Fruit fly (Drosophila melanogaster) whole organism, embryonic: ENCODE measurements around the gene dar1.

ENCODE experiments used
- CG12071 ChIP-seq: fragments of 200-800 bp; sonication (Bioruptor generic); optimal IDR thresholded peaks from 3 replicates; lab custom pipeline; 2018; ENCODE audit warnings: missing biosample characterization, mild to moderate bottlenecking, missing genetic modification characterization
- CG12155 ChIP-seq: fragments of 200-800 bp; sonication (Bioruptor generic); optimal IDR thresholded peaks from 3 replicates; lab custom pipeline; 2016; ENCODE audit warnings: missing biosample characterization, missing genetic modification characterization
- CG12942 ChIP-seq: fragments of 200-800 bp; sonication (Bioruptor generic); optimal IDR thresholded peaks from 3 replicates; lab custom pipeline; 2016; ENCODE audit warnings: missing biosample characterization, missing genetic modification characterization
- CG13287 ChIP-seq: fragments of 200-800 bp; sonication (Bioruptor generic); IDR thresholded peaks from 2 replicates; pipeline ENCODE4 v1.3.6; 2022; ENCODE audit warnings: missing biosample characterization, missing genetic modification characterization; ENCODE audit not compliant: partially characterized antibody
- CG14014 ChIP-seq: fragments of 200-800 bp; sonication (Bioruptor generic); IDR thresholded peaks from 2 replicates; pipeline ENCODE4 v1.3.6; 2022; ENCODE audit warnings: missing biosample characterization, missing genetic modification characterization
- CG14965 ChIP-seq: fragments of 200-800 bp; sonication (Bioruptor generic); optimal IDR thresholded peaks from 2 replicates; lab custom pipeline; 2016; ENCODE audit warnings: missing biosample characterization, missing genetic modification characterization, borderline replicate concordance
- CG15073 ChIP-seq: fragments of 200-800 bp; sonication (Bioruptor generic); optimal IDR thresholded peaks from 2 replicates; lab custom pipeline; 2016; ENCODE audit warnings: missing biosample characterization, missing genetic modification characterization
- CG17361 ChIP-seq: fragments of 200-800 bp; sonication (Bioruptor generic); IDR thresholded peaks from 3 replicates; pipeline ENCODE4 v1.3.6; 2022; ENCODE audit warnings: missing biosample characterization, missing genetic modification characterization
- CG17385 ChIP-seq: fragments of 200-800 bp; sonication (Bioruptor generic); optimal IDR thresholded peaks from 3 replicates; lab custom pipeline; 2018; ENCODE audit warnings: missing biosample characterization, mild to moderate bottlenecking, missing genetic modification characterization
- CG18262 ChIP-seq: fragments of 200-800 bp; optimal IDR thresholded peaks from 3 replicates; lab custom pipeline; 2019; ENCODE audit warnings: missing biosample characterization, mild to moderate bottlenecking, missing genetic modification characterization, moderate library complexity
- CG2116 ChIP-seq: fragments of 200-800 bp; sonication (Bioruptor generic); optimal IDR thresholded peaks from 3 replicates; lab custom pipeline; 2018; ENCODE audit warnings: missing biosample characterization, mild to moderate bottlenecking, missing genetic modification characterization
- CG2875 ChIP-seq: fragments of 200-800 bp; sonication (Bioruptor generic); optimal IDR thresholded peaks from 2 replicates; lab custom pipeline; 2017; ENCODE audit warnings: missing biosample characterization, mild to moderate bottlenecking, missing genetic modification characterization, missing genetic modification reagents
- CG3065 ChIP-seq: fragments of 200-800 bp; sonication (Bioruptor generic); optimal IDR thresholded peaks from 2 replicates; lab custom pipeline; 2016; ENCODE audit warnings: missing biosample characterization, missing genetic modification characterization
- CG31224 ChIP-seq: fragments of 200-800 bp; sonication (Bioruptor generic); IDR thresholded peaks from 2 replicates; pipeline ENCODE4 v1.3.6; 2022; ENCODE audit warnings: missing biosample characterization, missing genetic modification characterization
- CG3163 ChIP-seq: fragments of 200-800 bp; sonication (Bioruptor generic); optimal IDR thresholded peaks from 3 replicates; lab custom pipeline; 2016; ENCODE audit warnings: missing biosample characterization, missing genetic modification characterization
- CG3407 ChIP-seq: fragments of 200-800 bp; sonication (Bioruptor generic); optimal IDR thresholded peaks from 2 replicates; lab custom pipeline; 2018; ENCODE audit warnings: missing biosample characterization, mild to moderate bottlenecking, missing genetic modification characterization
- CG34422 ChIP-seq: fragments of 200-800 bp; sonication (Bioruptor generic); IDR thresholded peaks from 3 replicates; pipeline ENCODE4 v1.3.6; 2022; ENCODE audit warnings: missing biosample characterization, missing genetic modification characterization
- CG4617 ChIP-seq: fragments of 200-800 bp; sonication (Bioruptor generic); optimal IDR thresholded peaks from 3 replicates; lab custom pipeline; 2016; ENCODE audit warnings: missing biosample characterization, missing genetic modification characterization, borderline replicate concordance
- CG5245 ChIP-seq: fragments of 200-800 bp; sonication (Bioruptor generic); optimal IDR thresholded peaks from 3 replicates; lab custom pipeline; 2016; ENCODE audit warnings: missing biosample characterization, missing genetic modification characterization
- CG6765 ChIP-seq: fragments of 200-800 bp; sonication (Bioruptor generic); optimal IDR thresholded peaks from 3 replicates; lab custom pipeline; 2017; ENCODE audit warnings: missing biosample characterization, mild to moderate bottlenecking, missing genetic modification characterization
- CG7357 ChIP-seq: fragments of 200-800 bp; sonication (Bioruptor generic); IDR thresholded peaks from 3 replicates; pipeline ENCODE4 v1.3.6; 2022; ENCODE audit warnings: missing biosample characterization, missing genetic modification characterization
- CG7786 ChIP-seq: fragments of 200-800 bp; sonication (Bioruptor generic); optimal IDR thresholded peaks from 2 replicates; lab custom pipeline; 2016; ENCODE audit warnings: missing biosample characterization, missing genetic modification characterization
- CTCF ChIP-seq: fragments of 200-800 bp; sonication (Bioruptor generic); optimal IDR thresholded peaks from 2 replicates; lab custom pipeline; 2017; ENCODE audit warnings: missing biosample characterization, mild to moderate bottlenecking, missing genetic modification characterization, moderate library complexity
- D19A ChIP-seq: fragments of 200-800 bp; optimal IDR thresholded peaks from 3 replicates; lab custom pipeline; 2019; ENCODE audit warnings: missing biosample characterization, mild to moderate bottlenecking, missing genetic modification characterization, moderate library complexity
- Hsf ChIP-seq: fragments of 200-800 bp; sonication (Bioruptor generic); optimal IDR thresholded peaks from 3 replicates; lab custom pipeline; 2016; ENCODE audit warnings: missing biosample characterization, missing genetic modification characterization
- MTF-1 ChIP-seq: fragments of 200-800 bp; sonication (Bioruptor generic); optimal IDR thresholded peaks from 2 replicates; lab custom pipeline; 2018; ENCODE audit warnings: missing biosample characterization, mild to moderate bottlenecking, missing genetic modification characterization, borderline replicate concordance
- NfI ChIP-seq: fragments of 200-800 bp; sonication (Bioruptor generic); optimal IDR thresholded peaks from 3 replicates; lab custom pipeline; 2018; ENCODE audit warnings: missing biosample characterization, mild to moderate bottlenecking, missing genetic modification characterization, moderate library complexity
- Poxn ChIP-seq: fragments of 200-800 bp; sonication (Bioruptor generic); IDR thresholded peaks from 2 replicates; pipeline ENCODE4 v1.3.6; 2022; ENCODE audit warnings: missing biosample characterization, missing genetic modification characterization
- Spps ChIP-seq: fragments of 200-800 bp; sonication (Bioruptor generic); optimal IDR thresholded peaks from 2 replicates; lab custom pipeline; 2018; ENCODE audit warnings: missing biosample characterization, mild to moderate bottlenecking, missing genetic modification characterization
- Sry-δ ChIP-seq: fragments of 200-800 bp; sonication (Bioruptor generic); optimal IDR thresholded peaks from 2 replicates; lab custom pipeline; 2016; ENCODE audit warnings: missing biosample characterization, missing genetic modification characterization
- Ssrp ChIP-seq: fragments of 200-800 bp; sonication (Bioruptor generic); optimal IDR thresholded peaks from 2 replicates; lab custom pipeline; 2018; ENCODE audit warnings: missing biosample characterization, mild to moderate bottlenecking, missing genetic modification characterization, moderate library complexity
- Vsx1 ChIP-seq: fragments of 200-800 bp; sonication (Bioruptor generic); optimal IDR thresholded peaks from 2 replicates; lab custom pipeline; 2017; ENCODE audit warnings: missing biosample characterization, mild to moderate bottlenecking, missing genetic modification characterization, missing genetic modification reagents
- al ChIP-seq: fragments of 200-800 bp; sonication (Bioruptor generic); IDR thresholded peaks from 2 replicates; pipeline ENCODE4 v1.3.6; 2022; ENCODE audit warnings: missing biosample characterization, missing genetic modification characterization
- bab2 ChIP-seq: fragments of 200-800 bp; sonication (Bioruptor generic); optimal IDR thresholded peaks from 2 replicates; lab custom pipeline; 2016; ENCODE audit warnings: missing biosample characterization, missing genetic modification characterization
- bsh ChIP-seq, 2 experiments: fragments of 200-800 bp; sonication (Bioruptor generic); optimal IDR thresholded peaks; 2 replicates each; lab custom pipeline; 2017 to 2018; ENCODE audit warnings: mild to moderate bottlenecking in 2 of 2, missing biosample characterization in 2 of 2, missing genetic modification characterization in 2 of 2, moderate library complexity in 1 of 2
- dati ChIP-seq: fragments of 200-800 bp; sonication (Bioruptor generic); IDR thresholded peaks from 2 replicates; pipeline ENCODE4 v1.3.6; 2022; ENCODE audit warnings: missing biosample characterization, missing genetic modification characterization
- esg ChIP-seq: fragments of 200-800 bp; sonication (Bioruptor generic); conservative IDR thresholded peaks from 2 replicates; pipeline ENCODE4 v1.3.6; 2022; ENCODE audit warnings: missing biosample characterization, missing genetic modification characterization
- fd102C ChIP-seq: fragments of 200-800 bp; sonication (Bioruptor generic); optimal IDR thresholded peaks from 2 replicates; lab custom pipeline; 2018; ENCODE audit warnings: missing biosample characterization, mild to moderate bottlenecking, missing genetic modification characterization, moderate library complexity
- gcm2 ChIP-seq: fragments of 200-800 bp; sonication (Bioruptor generic); optimal IDR thresholded peaks from 2 replicates; lab custom pipeline; 2016; ENCODE audit warnings: missing biosample characterization, missing genetic modification characterization
- hkb ChIP-seq, 2 experiments: fragments of 200-800 bp in 1 of 2; fragments of >200 bp in 1 of 2; sonication (Bioruptor generic) in 1 of 2; IDR thresholded peaks in 1 of 2; optimal IDR thresholded peaks in 1 of 2; 2 replicates each; pipeline versions ENCODE4 v1.3.6 to Lab custom; 2017 to 2022; ENCODE audit warnings: missing biosample characterization in 1 of 2, missing genetic modification characterization in 1 of 2
- knrl ChIP-seq: fragments of 200-800 bp; sonication (Bioruptor generic); IDR thresholded peaks from 3 replicates; pipeline ENCODE4 v1.3.6; 2022; ENCODE audit warnings: missing biosample characterization, missing genetic modification characterization; ENCODE audit not compliant: partially characterized antibody
- rib ChIP-seq: fragments of 200-800 bp; sonication (Bioruptor generic); IDR thresholded peaks from 2 replicates; pipeline ENCODE4 v1.3.6; 2022; ENCODE audit warnings: missing biosample characterization, missing genetic modification characterization
- ro ChIP-seq: fragments of 200-800 bp; sonication (Bioruptor generic); IDR thresholded peaks from 2 replicates; pipeline ENCODE4 v1.3.6; 2022; ENCODE audit warnings: missing biosample characterization, missing genetic modification characterization
- sc ChIP-seq, 3 experiments: fragments of >200 bp in 2 of 3; fragments of 200-800 bp in 1 of 3; sonication (Bioruptor generic) in 1 of 3; optimal IDR thresholded peaks; 2 replicates in 2 of 3; 3 replicates in 1 of 3; lab custom pipeline; 2017; ENCODE audit warnings: mild to moderate bottlenecking in 1 of 3, missing biosample characterization in 1 of 3, missing genetic modification characterization in 1 of 3, missing genetic modification reagents in 1 of 3
- seq ChIP-seq: fragments of 200-800 bp; sonication (Bioruptor generic); IDR thresholded peaks from 2 replicates; pipeline ENCODE4 v1.3.6; 2022; ENCODE audit warnings: missing biosample characterization, missing genetic modification characterization
- sima ChIP-seq: fragments of 200-800 bp; sonication (Bioruptor generic); optimal IDR thresholded peaks from 2 replicates; lab custom pipeline; 2016; ENCODE audit warnings: missing biosample characterization, missing genetic modification characterization
- tin ChIP-seq: fragments of 200-800 bp; sonication (Bioruptor generic); optimal IDR thresholded peaks from 3 replicates; lab custom pipeline; 2016; ENCODE audit warnings: missing biosample characterization, missing genetic modification characterization
- tna ChIP-seq: fragments of 200-800 bp; sonication (Bioruptor generic); IDR thresholded peaks from 2 replicates; pipeline ENCODE4 v1.3.6; 2022; ENCODE audit warnings: missing biosample characterization, missing genetic modification characterization; ENCODE audit not compliant: partially characterized antibody
- vvl ChIP-seq: fragments of 200-800 bp; sonication (Bioruptor generic); IDR thresholded peaks from 2 replicates; pipeline ENCODE4 v1.3.6; 2022; ENCODE audit warnings: missing biosample characterization, missing genetic modification characterization

Gene dar1

DNA sequence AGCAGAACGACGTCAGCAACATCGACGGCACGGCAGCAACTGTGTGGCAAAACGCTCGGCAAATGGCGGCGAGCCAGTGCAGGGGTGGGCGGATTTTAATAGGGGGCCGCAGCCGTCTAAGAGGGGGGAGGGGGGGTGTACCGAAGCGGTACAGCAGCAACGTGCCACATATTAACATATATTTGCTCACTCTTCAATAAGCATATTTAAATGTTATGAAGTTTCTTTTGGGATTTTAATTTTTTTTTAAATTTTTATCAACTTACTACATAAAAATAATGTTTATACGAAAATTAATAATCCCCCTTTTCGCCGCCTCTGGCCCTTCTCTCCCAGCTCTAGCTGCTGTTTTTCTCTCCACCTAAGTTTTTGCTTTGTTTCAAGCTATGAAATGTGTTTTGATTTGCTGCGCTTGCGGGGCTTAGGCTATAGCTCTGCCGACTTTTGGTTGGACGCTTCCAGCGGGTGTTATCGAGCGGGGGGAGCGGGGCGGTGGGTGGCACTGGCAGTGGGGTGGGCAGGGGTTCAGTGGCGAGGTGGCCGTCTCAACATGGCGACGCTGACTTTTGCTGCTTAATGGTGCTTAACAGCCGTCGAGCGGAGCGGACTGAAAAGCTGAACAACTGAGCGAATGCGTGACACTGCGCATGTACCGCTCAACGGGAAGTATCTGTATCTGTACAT lies 6.5 kb downstream of the dar1 start (continued):
- peak; percentile 60 for TF ChIP-seq rib (GFP tag; lab: Robert Waterston, UW)
- peak; percentile 90 for TF ChIP-seq vvl
- TF ChIP-seq MTF-1 (GFP tag; lab: Kevin White, UChicago), result no peak
- peak; percentile 93 for TF ChIP-seq seq
- TF ChIP-seq CG34422 (GFP tag; lab: Robert Waterston, UW), result peak; percentile 87
- TF ChIP-seq bsh (GFP tag; optimal IDR thresholded peaks at IDR 0.05; lab: Kevin White, UChicago), result peak; percentile 30 to 72
- TF ChIP-seq CG12071 (GFP tag; lab: Kevin White, UChicago), result no peak
- peak; percentile 85 for TF ChIP-seq CG7357
- peak; percentile 23 for TF ChIP-seq CTCF (GFP tag; lab: Kevin White, UChicago)
- TF ChIP-seq CG12155, result peak; percentile 78
- peak; percentile 59 for TF ChIP-seq Vsx1 (GFP tag; lab: Kevin White, UChicago)
- TF ChIP-seq CG17361, result peak; percentile 85
- no peak for TF ChIP-seq hkb (optimal IDR thresholded peaks at IDR 0.05; lab: Kevin White, UChicago)
- peak; percentile 91 for TF ChIP-seq hkb (GFP tag; IDR thresholded peaks at IDR 0.05; lab: Robert Waterston, UW)
- TF ChIP-seq Hsf (GFP tag; lab: Kevin White, UChicago), result no peak
- TF ChIP-seq CG3407 (GFP tag; lab: Kevin White, UChicago), result peak; percentile 48
- no peak for TF ChIP-seq CG15073 (GFP tag; lab: Kevin White, UChicago)
- TF ChIP-seq gcm2 (GFP tag; lab: Kevin White, UChicago), result no peak
- peak; percentile 54 for TF ChIP-seq CG2875 (GFP tag; lab: Kevin White, UChicago)
- TF ChIP-seq knrl (GFP tag; lab: Robert Waterston, UW), result no peak
- TF ChIP-seq CG3065, result peak; percentile 20
- TF ChIP-seq CG14965 (GFP tag; lab: Kevin White, UChicago), result no peak
- TF ChIP-seq Spps (tag; lab: Kevin White, UChicago), result peak; percentile 4
- peak; percentile 33 for TF ChIP-seq CG2116 (GFP tag; lab: Kevin White, UChicago)
- TF ChIP-seq sc (optimal IDR thresholded peaks at IDR 0.05; lab: Kevin White, UChicago), result no peak
- TF ChIP-seq sc (GFP tag; optimal IDR thresholded peaks at IDR 0.05; lab: Kevin White, UChicago), result peak; percentile 68
- peak; percentile 84 for TF ChIP-seq NfI (GFP tag; lab: Kevin White, UChicago)
- TF ChIP-seq CG4617 (GFP tag; lab: Kevin White, UChicago), result peak; percentile 64
- peak; percentile 77 for TF ChIP-seq Poxn (GFP tag; lab: Robert Waterston, UW)
- peak; percentile 58 for TF ChIP-seq CG18262 (tag; lab: Kevin White, UChicago)
- TF ChIP-seq CG31224 (GFP tag; lab: Robert Waterston, UW), result peak; percentile 84
- no peak for TF ChIP-seq Sry-δ (GFP tag; lab: Kevin White, UChicago)
- peak; percentile 43 for TF ChIP-seq CG5245 (GFP tag; lab: Kevin White, UChicago)
- TF ChIP-seq CG14014 (GFP tag; lab: Robert Waterston, UW), result peak; percentile 93
- no peak for TF ChIP-seq fd102C (GFP tag; lab: Kevin White, UChicago)
- TF ChIP-seq esg (GFP tag; lab: Robert Waterston, UW), result peak; percentile 92
- peak; percentile 87 for TF ChIP-seq al (GFP tag; lab: Robert Waterston, UW)
- no peak for TF ChIP-seq sima (GFP tag; lab: Kevin White, UChicago)
- peak; percentile 79 for TF ChIP-seq Ssrp (tag; lab: Kevin White, UChicago)
- TF ChIP-seq CG13287 (GFP tag; lab: Robert Waterston, UW), result 0 out of 2 replicates have a peak, but pooled peaks have one; percentile 17
- peak; percentile 41 for TF ChIP-seq D19A
- TF ChIP-seq CG6765 (GFP tag; lab: Kevin White, UChicago), result peak; percentile 66
- TF ChIP-seq CG17385 (GFP tag; lab: Kevin White, UChicago), result peak; percentile 83
- TF ChIP-seq bab2 (GFP tag; lab: Kevin White, UChicago), result peak; percentile 18
- no peak for TF ChIP-seq CG7786 (GFP tag; lab: Kevin White, UChicago)
- peak; percentile 72 for TF ChIP-seq tin (GFP tag; lab: Kevin White, UChicago)
- no peak for TF ChIP-seq CG3163 (GFP tag; lab: Kevin White, UChicago)
- peak; percentile 26; the same call in 1 of the 2 replicates for TF ChIP-seq dati (GFP tag; lab: Robert Waterston, UW)
- TF ChIP-seq tna (GFP tag; lab: Robert Waterston, UW), result peak; percentile 27; the same call in 1 of the 2 replicates
- peak; percentile 42; the same call in 1 of the 2 replicates for TF ChIP-seq ro
- TF ChIP-seq CG12942 (GFP tag; lab: Kevin White, UChicago), result peak; percentile 69
